Worm (Caenorhabditis elegans) whole organism, L3 larva: ENCODE data around the gene ell-1.

Source experiments
- R02D3.7 ChIP-seq: fragments of 150-350 bp; optimal IDR thresholded peaks from 2 replicates; lab custom pipeline; 2014; ENCODE audit warnings: missing biosample characterization, missing genetic modification characterization
- ZK546.5 ChIP-seq: sonication (generic microtip); optimal IDR thresholded peaks from 2 replicates; lab custom pipeline; 2017; ENCODE audit warnings: missing biosample characterization, missing genetic modification characterization
- ama-1 ChIP-seq: fragments of 150-350 bp; optimal IDR thresholded peaks from 2 replicates; lab custom pipeline; 2018
- daf-12 ChIP-seq: fragments of 150-350 bp; optimal IDR thresholded peaks from 2 replicates; lab custom pipeline; 2014; ENCODE audit warnings: missing biosample characterization, missing genetic modification reagents, missing genetic modification characterization
- egl-5 ChIP-seq: fragments of 150-350 bp; optimal IDR thresholded peaks from 2 replicates; lab custom pipeline; 2017; ENCODE audit warnings: missing biosample characterization, missing genetic modification reagents, missing genetic modification characterization, inconsistent platforms
- elt-2 ChIP-seq: sonication (generic microtip); optimal IDR thresholded peaks from 2 replicates; lab custom pipeline; 2016; ENCODE audit warnings: missing genetic modification reagents, mild to moderate bottlenecking, missing genetic modification characterization, missing compliant biosample characterization
- eor-1 ChIP-seq, 2 experiments: fragments of 150-350 bp; optimal IDR thresholded peaks; 2 replicates each; lab custom pipeline; 2014 to 2018; ENCODE audit warnings: missing biosample characterization in 2 of 2, missing genetic modification characterization in 2 of 2
- fkh-10 ChIP-seq: sonication (generic microtip); optimal IDR thresholded peaks from 2 replicates; lab custom pipeline; 2017; ENCODE audit warnings: missing biosample characterization, missing genetic modification reagents, missing genetic modification characterization
- fkh-2 ChIP-seq: fragments of 150-350 bp; optimal IDR thresholded peaks from 2 replicates; lab custom pipeline; 2014; ENCODE audit warnings: missing biosample characterization, missing genetic modification reagents, missing genetic modification characterization
- fos-1 ChIP-seq: fragments of 150-350 bp; optimal IDR thresholded peaks from 2 replicates; lab custom pipeline; 2014; ENCODE audit warnings: missing biosample characterization, missing genetic modification characterization
- hmg-11 ChIP-seq: sonication (generic microtip); optimal IDR thresholded peaks from 2 replicates; lab custom pipeline; 2016; ENCODE audit warnings: missing genetic modification characterization, missing compliant biosample characterization
- jun-1 ChIP-seq: fragments of 150-350 bp; optimal IDR thresholded peaks from 2 replicates; lab custom pipeline; 2014; ENCODE audit warnings: missing biosample characterization, missing genetic modification reagents, missing genetic modification characterization
- lin-15B ChIP-seq: fragments of 150-350 bp; optimal IDR thresholded peaks from 2 replicates; lab custom pipeline; 2014; ENCODE audit warnings: missing biosample characterization, missing genetic modification characterization
- lin-39 ChIP-seq: fragments of 150-350 bp; optimal IDR thresholded peaks from 2 replicates; lab custom pipeline; 2018; ENCODE audit warnings: missing biosample characterization, missing genetic modification reagents, missing genetic modification characterization
- lsy-12 ChIP-seq: sonication (generic microtip); optimal IDR thresholded peaks from 2 replicates; lab custom pipeline; 2016; ENCODE audit warnings: mild to moderate bottlenecking, missing genetic modification characterization, missing compliant biosample characterization
- mdl-1 ChIP-seq: fragments of 150-350 bp; optimal IDR thresholded peaks from 2 replicates; lab custom pipeline; 2014; ENCODE audit warnings: missing biosample characterization, missing genetic modification characterization
- mml-1 ChIP-seq: fragments of 150-350 bp; sonication (generic microtip); optimal IDR thresholded peaks from 3 replicates; lab custom pipeline; 2014; ENCODE audit warnings: missing biosample characterization, missing genetic modification characterization
- nfya-1 ChIP-seq: sonication (generic microtip); optimal IDR thresholded peaks from 2 replicates; lab custom pipeline; 2017; ENCODE audit warnings: missing genetic modification characterization, mild to moderate bottlenecking, missing compliant biosample characterization, antibody characterized with exemption, moderate library complexity; ENCODE audit not compliant: insufficient read depth
- nhr-23 ChIP-seq: fragments of 150-350 bp; optimal IDR thresholded peaks from 2 replicates; lab custom pipeline; 2014; ENCODE audit warnings: missing biosample characterization, missing genetic modification reagents, missing genetic modification characterization
- nhr-25 ChIP-seq: sonication (generic microtip); optimal IDR thresholded peaks from 2 replicates; lab custom pipeline; 2017; ENCODE audit warnings: missing biosample characterization, missing genetic modification characterization
- nhr-28 ChIP-seq: fragments of 150-350 bp; optimal IDR thresholded peaks from 2 replicates; lab custom pipeline; 2014; ENCODE audit warnings: missing biosample characterization, missing genetic modification characterization
- nhr-43 ChIP-seq: sonication (generic microtip); optimal IDR thresholded peaks from 2 replicates; lab custom pipeline; 2016; ENCODE audit warnings: mild to moderate bottlenecking, missing genetic modification characterization, missing compliant biosample characterization; ENCODE audit not compliant: poor library complexity, severe bottlenecking
- nhr-67 ChIP-seq: fragments of 150-350 bp; optimal IDR thresholded peaks from 2 replicates; lab custom pipeline; 2014; ENCODE audit warnings: missing biosample characterization, missing genetic modification characterization
- nhr-76 ChIP-seq: fragments of 150-350 bp; sonication (generic microtip); optimal IDR thresholded peaks from 5 replicates; lab custom pipeline; 2014; ENCODE audit warnings: missing biosample characterization, missing genetic modification characterization
- nhr-77 ChIP-seq: fragments of 150-350 bp; optimal IDR thresholded peaks from 2 replicates; lab custom pipeline; 2014; ENCODE audit warnings: missing biosample characterization, missing genetic modification characterization
- pha-4 ChIP-seq: fragments of 150-350 bp; optimal IDR thresholded peaks from 2 replicates; lab custom pipeline; 2014; ENCODE audit warnings: missing biosample characterization, missing genetic modification reagents, missing genetic modification characterization
- pqm-1 ChIP-seq: fragments of 150-350 bp; optimal IDR thresholded peaks from 2 replicates; lab custom pipeline; 2017; ENCODE audit warnings: missing biosample characterization, missing genetic modification characterization, inconsistent platforms
- sea-2 ChIP-seq: fragments of 150-350 bp; sonication (generic microtip); optimal IDR thresholded peaks from 4 replicates; lab custom pipeline; 2014; ENCODE audit warnings: missing biosample characterization, missing genetic modification reagents, missing genetic modification characterization
- skn-1 ChIP-seq: fragments of 150-350 bp; optimal IDR thresholded peaks from 2 replicates; lab custom pipeline; 2014; ENCODE audit warnings: missing biosample characterization, missing genetic modification characterization
- unc-39 ChIP-seq: sonication (generic microtip); optimal IDR thresholded peaks from 4 replicates; lab custom pipeline; 2017; ENCODE audit warnings: missing biosample characterization, missing genetic modification characterization
- zag-1 ChIP-seq: fragments of 150-350 bp; optimal IDR thresholded peaks from 2 replicates; lab custom pipeline; 2014; ENCODE audit warnings: missing biosample characterization, missing genetic modification characterization
- ztf-11 ChIP-seq: fragments of 150-350 bp; optimal IDR thresholded peaks from 2 replicates; lab custom pipeline; 2014; ENCODE audit warnings: missing biosample characterization, missing genetic modification characterization
- ztf-4 ChIP-seq: fragments of 150-350 bp; optimal IDR thresholded peaks from 2 replicates; lab custom pipeline; 2014; ENCODE audit warnings: missing biosample characterization, missing genetic modification characterization

ell-1 gene

ce11 chrIV:4400350-4401326, 6.4 kb downstream of the ell-1 start, which contains the start of gene Y24D9A.6 (continued):
- TF ChIP-seq mml-1 (tag; lab: Kevin White, UChicago) = peak; percentile 4

- TF ChIP-seq ama-1 (lab: Kevin White, UChicago) (peak; percentile 14), nhr-43 (tag; lab: Kevin White, UChicago) (peak; percentile 49), mdl-1 (tag; lab: Kevin White, UChicago) (no peak), nhr-25 (tag; lab: Kevin White, UChicago) (peak; percentile 75), nfya-1 (peak; percentile 14), zag-1 (no peak), nhr-23 (tag; lab: Kevin White, UChicago) (peak; percentile 61), fkh-2 (tag; lab: Kevin White, UChicago) (no peak), R02D3.7 (tag; lab: Kevin White, UChicago) (no peak)
These were observed 8.2 kb downstream of the ell-1 start for ce11 chrIV:4402413-4402812.

- TF ChIP-seq nhr-23 (tag; lab: Kevin White, UChicago) (no peak), nfya-1 (peak; percentile 35), nhr-28 (tag; lab: Kevin White, UChicago) (no peak), mml-1 (tag; lab: Kevin White, UChicago) (no peak), lin-15B (tag; lab: Kevin White, UChicago) (no peak), pha-4 (peak; percentile 2), ztf-11 (tag; lab: Kevin White, UChicago) (no peak), skn-1 (tag; lab: Kevin White, UChicago) (no peak), nhr-77 (no peak), hmg-11 (tag; lab: Kevin White, UChicago) (no peak), unc-39 (tag; lab: Kevin White, UChicago) (no peak), elt-2 (tag; lab: Kevin White, UChicago) (no peak), lin-39 (tag; lab: Kevin White, UChicago) (no peak), daf-12 (tag; lab: Kevin White, UChicago) (no peak), ztf-4 (tag; lab: Kevin White, UChicago) (peak; percentile 37), eor-1 (tag; optimal IDR thresholded peaks at IDR 0.05; lab: Kevin White, UChicago) (no peak), fos-1 (tag; lab: Kevin White, UChicago) (no peak)
These were observed 9.7 kb downstream of the ell-1 start for ce11 chrIV:4403870-4404269.

- TF ChIP-seq sea-2 (GFP tag; lab: Kevin White, UChicago) (no peak), daf-12 (tag; lab: Kevin White, UChicago) (no peak), elt-2 (tag; lab: Kevin White, UChicago) (peak; percentile 24), lsy-12 (tag; lab: Kevin White, UChicago) (peak; percentile 5), lin-39 (tag; lab: Kevin White, UChicago) (peak; percentile 45), nfya-1 (peak; percentile 19), pha-4 (peak; percentile 33), ZK546.5 (no peak), nhr-67 (tag; lab: Kevin White, UChicago) (no peak), ama-1 (lab: Kevin White, UChicago) (no peak), fkh-10 (no peak), nhr-23 (tag; lab: Kevin White, UChicago) (peak; percentile 42), jun-1 (tag; lab: Kevin White, UChicago) (no peak), pqm-1 (tag; lab: Kevin White, UChicago) (peak; percentile 8), nhr-43 (tag; lab: Kevin White, UChicago) (peak; percentile 66), egl-5 (tag; lab: Kevin White, UChicago) (peak; percentile 78), nhr-76 (no peak), hmg-11 (tag; lab: Kevin White, UChicago) (no peak)
These were observed 10.9 kb downstream of the ell-1 start, which contains the start of gene Y24D9A.7 for ce11 chrIV:4405126-4405525. Gene Y24D9A.7, minus strand, starts transcription at chrIV:4405171.
